Worm (Caenorhabditis elegans) whole organism, young adult: ENCODE data around the gene K07C11.7.

ENCODE experiments used
- egl-18 ChIP-seq: fragments of 200-800 bp; sonication (Bioruptor generic); IDR thresholded peaks from 2 replicates; pipeline ENCODE4 v1.3.6; 2022; ENCODE audit warnings: missing genetic modification reagents, missing genetic modification characterization, missing compliant biosample characterization
- lsy-27 ChIP-seq: sonication (generic microtip); optimal IDR thresholded peaks from 2 replicates; lab custom pipeline; 2017; ENCODE audit warnings: missing genetic modification characterization, mild to moderate bottlenecking, missing compliant biosample characterization, antibody characterized with exemption, missing genotype, borderline replicate concordance; ENCODE audit not compliant: insufficient read depth
- pbrm-1 ChIP-seq: fragments of 200-800 bp; sonication (Bioruptor generic); IDR thresholded peaks from 2 replicates; pipeline ENCODE4 v1.3.6; 2022; ENCODE audit warnings: missing genetic modification reagents, missing genetic modification characterization, missing compliant biosample characterization
- somi-1 ChIP-seq: fragments of 200-800 bp; sonication (Bioruptor generic); optimal IDR thresholded peaks from 2 replicates; lab custom pipeline; 2018; ENCODE audit warnings: mild to moderate bottlenecking, missing genetic modification characterization, missing compliant biosample characterization
- unc-62 ChIP-seq: fragments of 150-350 bp; optimal IDR thresholded peaks from 2 replicates; lab custom pipeline; 2014; ENCODE audit warnings: missing biosample characterization, missing genetic modification reagents, missing genetic modification characterization

- TF ChIP-seq unc-62 (GFP tag; lab: Kevin White, UChicago) (no peak), pbrm-1 (GFP tag; lab: Robert Waterston, UW) (no peak), lsy-27 (tag; lab: Kevin White, UChicago) (no peak), egl-18 (GFP tag; lab: Robert Waterston, UW) (no peak), somi-1 (GFP tag; lab: Kevin White, UChicago) (no peak)
Measured at ce11 chrV:8190430-8190829, 23.3 kb downstream of the K07C11.7 start, which contains the start of gene F20D6.1.
